Fruit fly (Drosophila melanogaster) whole organism: ENCODE results near the gene CG10598.

Experiments
- CG8478 ChIP-seq: fragments of >200 bp; optimal IDR thresholded peaks from 2 replicates; lab custom pipeline; 2018; ENCODE audit warnings: inconsistent platforms
- Dll ChIP-seq: fragments of >200 bp; optimal IDR thresholded peaks from 2 replicates; lab custom pipeline; 2017
- EcR ChIP-seq, 2 experiments: fragments of >200 bp; optimal IDR thresholded peaks; 2 replicates each; lab custom pipeline; 2017; ENCODE audit warnings: missing biosample characterization in 2 of 2, missing genetic modification characterization in 2 of 2, missing genetic modification reagents in 2 of 2
- pan ChIP-seq: fragments of >200 bp; optimal IDR thresholded peaks from 2 replicates; lab custom pipeline; 2017
- psq ChIP-seq: fragments of >200 bp; optimal IDR thresholded peaks from 2 replicates; lab custom pipeline; 2017
- usp ChIP-seq: fragments of >200 bp; optimal IDR thresholded peaks from 2 replicates; lab custom pipeline; 2017; ENCODE audit warnings: missing biosample characterization, missing genetic modification characterization, mixed read lengths

Gene CG10598

dm6 chrX:17175558-17176189, 51.0 kb downstream of the CG10598 start:
- TF ChIP-seq psq (lab: Kevin White, UChicago) (no peak), usp (GFP tag; lab: Kevin White, UChicago) (no peak), Dll (lab: Kevin White, UChicago) (no peak), CG8478 (no peak), EcR (GFP tag; optimal IDR thresholded peaks at IDR 0.05; lab: Kevin White, UChicago) (no peak), pan (no peak)
